Worm (Caenorhabditis elegans): ENCODE measurements around the gene F49E8.8.

ce11 chrIV:7568593-7568992, 12.2 kb downstream of the F49E8.8 start, which contains the start of gene clec-180:
- TF ChIP-seq fos-1 (tag; optimal IDR thresholded peaks at IDR 0.05) (no peak), nhr-237 (tag; optimal IDR thresholded peaks at IDR 0.05) (no peak), ztf-11 (tag; optimal IDR thresholded peaks at IDR 0.05) (no peak), unc-55 (GFP tag; optimal IDR thresholded peaks at IDR 0.05) (no peak), mdl-1 (tag; optimal IDR thresholded peaks at IDR 0.05) (no peak), elt-1 (tag; optimal IDR thresholded peaks at IDR 0.05) (no peak), blmp-1 (tag; optimal IDR thresholded peaks at IDR 0.05; ENCODE audit: insufficient read depth) (no peak), nhr-11 (tag; optimal IDR thresholded peaks at IDR 0.05) (no peak), ama-1 (optimal IDR thresholded peaks at IDR 0.05) (no peak), ztf-4 (tag; optimal IDR thresholded peaks at IDR 0.05) (no peak), unc-62 (GFP tag; optimal IDR thresholded peaks at IDR 0.05) (no peak)

All from whole organism, L2 larva.